Worm (Caenorhabditis elegans) whole organism, young adult: ENCODE results near the gene srr-1.

Experiments used
- Y53G8AR.9 ChIP-seq: fragments of 200-800 bp; sonication (Bioruptor generic); conservative IDR thresholded peaks from 2 replicates; pipeline ENCODE4 v1.3.6; 2022; ENCODE audit warnings: missing genetic modification reagents, missing genetic modification characterization, missing compliant biosample characterization
- aptf-2 ChIP-seq: fragments of 200-800 bp; sonication (Bioruptor generic); conservative IDR thresholded peaks from 2 replicates; pipeline ENCODE4 v1.3.6; 2022; ENCODE audit warnings: missing genetic modification reagents, missing genetic modification characterization, missing compliant biosample characterization
- lin-26 ChIP-seq: fragments of 200-800 bp; sonication (Bioruptor generic); IDR thresholded peaks from 2 replicates; pipeline ENCODE4 v1.3.6; 2022; ENCODE audit warnings: missing genetic modification reagents, missing genetic modification characterization, missing compliant biosample characterization
- nhr-179 ChIP-seq: sonication (generic microtip); optimal IDR thresholded peaks from 2 replicates; lab custom pipeline; 2016; ENCODE audit warnings: mild to moderate bottlenecking, missing genetic modification characterization, missing compliant biosample characterization
- sdz-38 ChIP-seq: sonication (generic microtip); optimal IDR thresholded peaks from 2 replicates; lab custom pipeline; 2016; ENCODE audit warnings: missing genotype, missing genetic modification characterization, missing compliant biosample characterization
- unc-130 ChIP-seq: sonication (generic microtip); optimal IDR thresholded peaks from 2 replicates; lab custom pipeline; 2016; ENCODE audit warnings: missing genetic modification reagents, missing genetic modification characterization, missing compliant biosample characterization
- zim-3 ChIP-seq: sonication (generic microtip); optimal IDR thresholded peaks from 2 replicates; lab custom pipeline; 2017; ENCODE audit warnings: mild to moderate bottlenecking, missing genetic modification characterization, moderate library complexity, missing compliant biosample characterization

- no peak for TF ChIP-seq Y53G8AR.9 (GFP tag; lab: Robert Waterston, UW)
- TF ChIP-seq aptf-2 (GFP tag; lab: Robert Waterston, UW), result no peak
- TF ChIP-seq sdz-38 (tag; lab: Kevin White, UChicago), result no peak
- no peak for TF ChIP-seq nhr-179 (tag; lab: Kevin White, UChicago)
- TF ChIP-seq lin-26, result no peak
- no peak for TF ChIP-seq unc-130
- TF ChIP-seq zim-3 (tag; lab: Kevin White, UChicago), result no peak
Observed at ce11 chrV:13095654-13096053, 42.1 kb upstream of the srr-1 start, which contains the start of gene C34B4.5.
